Fruit fly (Drosophila melanogaster): ENCODE results near the gene atk.

atk gene

dm6 chr3L:20441632-20442469, 22.8 kb downstream of the atk start, which contains the start of gene CG5910 (continued):
- TF ChIP-seq lab (GFP tag; optimal IDR thresholded peaks at IDR 0.05) (no peak), CG4730 (GFP tag; IDR thresholded peaks at IDR 0.05) (peak; percentile 68), CG30403 (GFP tag; optimal IDR thresholded peaks at IDR 0.05) (peak; percentile 89), CG17359 (tag; optimal IDR thresholded peaks at IDR 0.05) (peak; percentile 88), CG31441 (GFP tag; IDR thresholded peaks at IDR 0.05) (peak; percentile 95), Rx (GFP tag; IDR thresholded peaks at IDR 0.05) (0 out of 2 replicates have a peak, but pooled peaks have one; percentile 31), nerfin-1 (tag; optimal IDR thresholded peaks at IDR 0.05) (peak; percentile 87), disco-r (GFP tag; optimal IDR thresholded peaks at IDR 0.05) (no peak), Rfx (GFP tag; IDR thresholded peaks at IDR 0.05) (peak; percentile 75), CG10267 (tag; optimal IDR thresholded peaks at IDR 0.05) (peak; percentile 89), Fer1 (GFP tag; optimal IDR thresholded peaks at IDR 0.05) (peak; percentile 95), Hr3 (GFP tag; optimal IDR thresholded peaks at IDR 0.05) (peak; percentile 86), chinmo (GFP tag; IDR thresholded peaks at IDR 0.05; ENCODE audit: partially characterized antibody) (no peak), CG4360 (GFP tag; IDR thresholded peaks at IDR 0.05) (peak; percentile 76), Gug (GFP tag; IDR thresholded peaks at IDR 0.05) (peak; percentile 51; the same call in 1 of the 4 replicates), az2 (GFP tag; optimal IDR thresholded peaks at IDR 0.05) (peak; percentile 82), Blimp-1 (GFP tag; optimal IDR thresholded peaks at IDR 0.05) (no peak), Sox100B (GFP tag; optimal IDR thresholded peaks at IDR 0.05) (peak; percentile 93), CG12071 (GFP tag; optimal IDR thresholded peaks at IDR 0.05) (no peak), tna (GFP tag; IDR thresholded peaks at IDR 0.05; ENCODE audit: partially characterized antibody) (no peak), ssp (GFP tag; IDR thresholded peaks at IDR 0.05) (peak; percentile 72), Neu2 (GFP tag; optimal IDR thresholded peaks at IDR 0.05; ENCODE audit: borderline replicate concordance) (no peak), rib (GFP tag; IDR thresholded peaks at IDR 0.05) (peak; percentile 60), nau (GFP tag; optimal IDR thresholded peaks at IDR 0.05) (peak; percentile 53), CG17568 (GFP tag; optimal IDR thresholded peaks at IDR 0.05) (no peak), kay (GFP tag; optimal IDR thresholded peaks at IDR 0.05) (peak; percentile 70), Ets97D (GFP tag; optimal IDR thresholded peaks at IDR 0.05) (no peak), CG31388 (GFP tag; optimal IDR thresholded peaks at IDR 0.05) (peak; percentile 70), CG6813 (GFP tag; optimal IDR thresholded peaks at IDR 0.05) (peak; percentile 87), Asciz (GFP tag; optimal IDR thresholded peaks at IDR 0.05) (peak; percentile 78), pzg (GFP tag; optimal IDR thresholded peaks at IDR 0.05) (no peak), CG3281 (GFP tag; optimal IDR thresholded peaks at IDR 0.05) (peak; percentile 93), toy (GFP tag; IDR thresholded peaks at IDR 0.05) (peak; percentile 36; the same call in 1 of the 2 replicates), CG1832 (GFP tag; optimal IDR thresholded peaks at IDR 0.05) (no peak), CG1603 (tag; optimal IDR thresholded peaks at IDR 0.05) (peak; percentile 45), Hr51 (GFP tag; optimal IDR thresholded peaks at IDR 0.05) (peak; percentile 39 to 92), CG8359 (GFP tag; optimal IDR thresholded peaks at IDR 0.05; ENCODE audit: borderline replicate concordance) (peak; percentile 66), HmgD (GFP tag; optimal IDR thresholded peaks at IDR 0.05) (no peak), esg (GFP tag; conservative IDR thresholded peaks at IDR 0.05) (peak; percentile 70), cg (GFP tag; optimal IDR thresholded peaks at IDR 0.05) (no peak), slou (GFP tag; optimal IDR thresholded peaks at IDR 0.05) (peak; percentile 78), CG9437 (GFP tag; optimal IDR thresholded peaks at IDR 0.05) (peak; percentile 89), CG31224 (GFP tag; IDR thresholded peaks at IDR 0.05) (peak; percentile 66), Antp (GFP tag; optimal IDR thresholded peaks at IDR 0.05) (peak; percentile 19), Fer3 (tag; optimal IDR thresholded peaks at IDR 0.05) (peak; percentile 84), stc (GFP tag; IDR thresholded peaks at IDR 0.05) (peak; percentile 78), CG10321 (GFP tag; IDR thresholded peaks at IDR 0.05) (no peak), NfI (GFP tag; optimal IDR thresholded peaks at IDR 0.05) (peak; percentile 84)
